Fruit fly (Drosophila melanogaster): Measurements from ENCODE around the gene Klp31E.
A peak's percentile ranks its signal among the peaks of the same experiment; 100 is the strongest.

The Klp31E gene

DNA sequence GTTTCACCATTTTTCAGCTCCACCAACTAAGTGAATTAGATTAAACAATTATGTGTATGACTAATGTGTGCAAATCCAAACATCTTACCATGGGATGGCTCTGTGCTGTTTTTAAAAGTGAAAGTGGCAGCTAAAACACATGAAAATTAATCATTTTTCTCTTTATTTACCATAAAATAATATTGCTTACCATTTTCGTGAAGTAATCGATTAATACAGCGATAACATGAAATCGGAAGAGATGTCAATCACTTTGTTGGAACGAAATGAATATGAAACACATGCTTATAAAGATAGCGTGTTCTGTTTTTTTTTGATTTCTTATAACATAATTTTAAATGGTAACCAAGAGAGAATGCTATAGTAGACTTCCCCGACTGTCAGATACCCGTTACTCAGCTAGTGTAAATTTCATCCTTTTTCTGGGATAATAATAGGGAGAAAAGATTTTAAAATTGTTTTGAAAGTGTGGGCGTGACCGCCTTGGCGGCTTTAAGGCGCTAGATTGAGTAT lies 10.0 kb upstream of the Klp31E start (continued):
- no peak for TF ChIP-seq lmd (GFP tag; IDR thresholded peaks at IDR 0.05)
- no peak for TF ChIP-seq fu2 (GFP tag; optimal IDR thresholded peaks at IDR 0.05)
- no peak for TF ChIP-seq Ada2b (GFP tag; IDR thresholded peaks at IDR 0.05)
- TF ChIP-seq B-H1 (GFP tag; IDR thresholded peaks at IDR 0.05): no peak
- TF ChIP-seq CG10431 (GFP tag; optimal IDR thresholded peaks at IDR 0.05): no peak
- TF ChIP-seq danr (GFP tag; IDR thresholded peaks at IDR 0.05): no peak
- no peak for TF ChIP-seq pan (optimal IDR thresholded peaks at IDR 0.05)
- TF ChIP-seq pan (GFP tag; optimal IDR thresholded peaks at IDR 0.05 in 1 of 2, IDR thresholded peaks at IDR 0.05 in 1 of 2): no peak
- no peak for TF ChIP-seq crol (GFP tag; IDR thresholded peaks at IDR 0.05)
- TF ChIP-seq Kr (GFP tag; optimal IDR thresholded peaks at IDR 0.05): no peak
- TF ChIP-seq caup (GFP tag; optimal IDR thresholded peaks at IDR 0.05; ENCODE audit: severe bottlenecking): no peak
- no peak for TF ChIP-seq sr (GFP tag; IDR thresholded peaks at IDR 0.05)
- no peak for TF ChIP-seq CG12744 (GFP tag; optimal IDR thresholded peaks at IDR 0.05)
- TF ChIP-seq CG9437 (GFP tag; optimal IDR thresholded peaks at IDR 0.05): no peak
- peak; percentile 62 for TF ChIP-seq CG13287 (GFP tag; IDR thresholded peaks at IDR 0.05; ENCODE audit: partially characterized antibody)
- no peak for TF ChIP-seq CG10321 (GFP tag; IDR thresholded peaks at IDR 0.05)
- no peak for TF ChIP-seq Fer1 (GFP tag; optimal IDR thresholded peaks at IDR 0.05)
- TF ChIP-seq YL-1 (GFP tag; optimal IDR thresholded peaks at IDR 0.05): peak; percentile 45
- no peak for TF ChIP-seq Adf1 (GFP tag; IDR thresholded peaks at IDR 0.05)
- no peak for TF ChIP-seq CG8478 (optimal IDR thresholded peaks at IDR 0.05)
- TF ChIP-seq CG17385 (GFP tag; optimal IDR thresholded peaks at IDR 0.05): no peak
- TF ChIP-seq CG12071 (GFP tag; optimal IDR thresholded peaks at IDR 0.05): no peak
- TF ChIP-seq crc (GFP tag; optimal IDR thresholded peaks at IDR 0.05): no peak
- TF ChIP-seq Dip2 (GFP tag; IDR thresholded peaks at IDR 0.05): no peak
- no peak for TF ChIP-seq CG17912 (GFP tag; optimal IDR thresholded peaks at IDR 0.05)
- no peak for TF ChIP-seq Six4 (GFP tag; optimal IDR thresholded peaks at IDR 0.05)
- TF ChIP-seq fd3F (GFP tag; optimal IDR thresholded peaks at IDR 0.05): no peak
- no peak for TF ChIP-seq Bdp1 (GFP tag; optimal IDR thresholded peaks at IDR 0.05)
- TF ChIP-seq CG12942 (GFP tag; optimal IDR thresholded peaks at IDR 0.05): no peak
- no peak for TF ChIP-seq z (GFP tag; IDR thresholded peaks at IDR 0.05)
- TF ChIP-seq hbn (GFP tag; IDR thresholded peaks at IDR 0.05; ENCODE audit: partially characterized antibody): no peak
- TF ChIP-seq Eip74EF (GFP tag; optimal IDR thresholded peaks at IDR 0.05): no peak
- TF ChIP-seq sim (GFP tag; IDR thresholded peaks at IDR 0.05): no peak
- peak; percentile 49 for TF ChIP-seq CG11723 (GFP tag; optimal IDR thresholded peaks at IDR 0.05)
- no peak for TF ChIP-seq dan (GFP tag; IDR thresholded peaks at IDR 0.05)
- peak; percentile 67 for TF ChIP-seq Dref (GFP tag; IDR thresholded peaks at IDR 0.05)
- TF ChIP-seq CG4617 (GFP tag; optimal IDR thresholded peaks at IDR 0.05; ENCODE audit: borderline replicate concordance): peak; percentile 57
- no peak for TF ChIP-seq bowl (GFP tag; IDR thresholded peaks at IDR 0.05)
- TF ChIP-seq rib (GFP tag; IDR thresholded peaks at IDR 0.05): no peak
- no peak for TF ChIP-seq CG7963 (GFP tag; IDR thresholded peaks at IDR 0.05; ENCODE audit: partially characterized antibody)
- no peak for TF ChIP-seq CG8290 (GFP tag; optimal IDR thresholded peaks at IDR 0.05)
- no peak for TF ChIP-seq CG8290 (tag; optimal IDR thresholded peaks at IDR 0.05)
- TF ChIP-seq CG14710 (tag; optimal IDR thresholded peaks at IDR 0.05): peak; percentile 1
- peak; percentile 44; the same call in 2 of the 3 replicates for TF ChIP-seq CG34224 (GFP tag; IDR thresholded peaks at IDR 0.05; ENCODE audit: partially characterized antibody)
- no peak for TF ChIP-seq wdn (GFP tag; IDR thresholded peaks at IDR 0.05)
- no peak for TF ChIP-seq Atf3 (GFP tag; optimal IDR thresholded peaks at IDR 0.05)
- no peak for TF ChIP-seq CG11093 (GFP tag; IDR thresholded peaks at IDR 0.05)
- TF ChIP-seq NFAT (GFP tag; IDR thresholded peaks at IDR 0.05): no peak
- no peak for TF ChIP-seq emc (GFP tag; optimal IDR thresholded peaks at IDR 0.05)
- no peak for TF ChIP-seq cato (GFP tag; optimal IDR thresholded peaks at IDR 0.05; ENCODE audit: borderline replicate concordance)
- TF ChIP-seq sqz (GFP tag; optimal IDR thresholded peaks at IDR 0.05): no peak
- no peak for TF ChIP-seq gt (GFP tag; IDR thresholded peaks at IDR 0.05)
- TF ChIP-seq CG12299 (tag; optimal IDR thresholded peaks at IDR 0.05): no peak

All from whole organism, embryonic.